Worm (Caenorhabditis elegans): Measurements from ENCODE around the gene ZK1320.5.

The ZK1320.5 gene

DNA sequence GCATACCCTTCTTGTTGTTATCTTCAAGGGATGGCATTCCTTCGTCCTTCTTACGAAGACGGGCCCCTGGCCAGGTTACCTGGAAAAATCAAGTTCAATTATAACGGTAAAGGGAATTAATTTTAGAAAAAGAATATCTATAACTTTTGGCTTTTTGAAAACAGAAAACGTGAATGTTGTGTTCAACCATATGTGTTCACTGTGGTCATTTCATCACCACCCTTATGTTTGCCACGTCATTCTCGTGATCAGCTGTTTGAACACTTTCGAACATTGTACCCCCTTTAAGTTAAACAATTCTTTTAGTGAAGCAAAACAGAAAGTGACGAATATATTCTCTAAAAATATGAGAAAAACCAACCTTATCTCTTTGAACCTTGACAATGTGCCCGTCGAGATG is 46.7 kb downstream of the ZK1320.5 start:
- TF ChIP-seq pha-4 (tag; optimal IDR thresholded peaks at IDR 0.05) (peak; percentile 52), ceh-82 (tag; optimal IDR thresholded peaks at IDR 0.05) (no peak), ama-1 (optimal IDR thresholded peaks at IDR 0.05) (peak; percentile 42), jun-1 (tag; optimal IDR thresholded peaks at IDR 0.05) (no peak), nhr-43 (tag; optimal IDR thresholded peaks at IDR 0.05; ENCODE audit: poor library complexity, severe bottlenecking) (peak; percentile 38)

DNA sequence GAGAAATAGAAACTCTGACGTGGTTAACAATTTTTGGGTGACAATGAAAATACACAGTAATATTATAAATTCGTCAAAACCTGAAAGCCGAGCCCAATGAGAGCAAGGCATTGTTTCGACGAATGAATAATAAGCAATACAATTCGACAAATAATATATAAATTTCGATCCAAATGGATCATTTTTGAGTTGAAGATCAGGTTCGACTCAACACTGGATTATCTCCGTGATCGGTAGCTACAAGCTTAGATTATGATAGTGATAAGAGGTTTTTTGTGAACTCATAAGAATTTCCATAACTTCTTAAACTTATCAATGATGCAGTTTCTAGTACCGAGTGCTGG is 47.6 kb downstream of the ZK1320.5 start:
- TF ChIP-seq R02D3.7 (tag; optimal IDR thresholded peaks at IDR 0.05): peak; percentile 11
- TF ChIP-seq egl-5 (tag; optimal IDR thresholded peaks at IDR 0.05): no peak
- TF ChIP-seq elt-2 (tag; optimal IDR thresholded peaks at IDR 0.05): peak; percentile 10
- no peak for TF ChIP-seq pha-4 (tag; optimal IDR thresholded peaks at IDR 0.05)
- TF ChIP-seq nfya-1 (tag; optimal IDR thresholded peaks at IDR 0.05; ENCODE audit: insufficient read depth): no peak
- TF ChIP-seq ceh-82 (tag; optimal IDR thresholded peaks at IDR 0.05): no peak
- TF ChIP-seq nhr-43 (tag; optimal IDR thresholded peaks at IDR 0.05; ENCODE audit: poor library complexity, severe bottlenecking): peak; percentile 69
- TF ChIP-seq ZK546.5 (tag; optimal IDR thresholded peaks at IDR 0.05): no peak
- TF ChIP-seq pqm-1 (tag; optimal IDR thresholded peaks at IDR 0.05): no peak

DNA sequence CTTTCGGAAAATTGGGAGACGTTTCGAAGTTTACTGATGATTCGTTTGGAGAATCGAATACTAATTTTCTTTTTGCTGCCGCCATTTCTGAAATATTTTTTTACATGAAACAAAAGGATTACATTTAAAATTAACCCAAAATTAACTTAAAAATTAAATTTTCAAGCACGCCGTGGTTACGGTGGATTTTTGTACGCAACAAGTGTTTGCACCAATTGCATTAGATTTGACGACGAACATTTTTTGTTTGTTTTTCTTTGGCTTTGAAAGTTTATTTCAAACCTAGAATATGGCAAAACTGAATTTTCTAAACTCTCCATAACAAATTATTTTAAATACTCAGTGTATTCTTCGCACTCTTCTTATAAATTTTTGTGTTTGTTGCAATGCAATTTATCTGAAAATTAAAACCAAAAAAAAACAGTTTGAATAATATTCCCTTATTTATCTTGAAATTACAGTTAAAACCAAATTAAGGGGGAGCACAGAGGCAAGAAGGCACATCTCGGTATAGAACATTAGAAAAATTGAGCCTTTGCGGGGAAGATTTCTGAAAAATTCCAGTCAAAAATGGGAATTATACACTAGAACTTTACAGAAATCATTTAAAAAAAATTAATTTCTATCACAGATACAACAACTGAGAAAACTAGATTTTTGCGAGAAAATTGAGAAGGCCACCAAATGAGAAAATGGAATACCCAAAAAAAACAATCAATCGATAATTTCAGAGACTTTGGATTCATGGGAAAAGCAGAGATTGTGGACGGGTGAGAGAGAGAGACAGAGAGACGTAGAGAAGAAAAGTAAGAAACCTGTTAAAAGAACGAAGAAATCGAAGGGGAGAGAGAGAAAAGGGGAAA is 48.2 kb downstream of the ZK1320.5 start, which contains the start of gene hal-3:
Gene hal-3, minus strand, starts transcription at position 87 of the 863 bp plus-strand sequence.
- TF ChIP-seq nhr-77 (tag; optimal IDR thresholded peaks at IDR 0.05) (no peak), jun-1 (tag; optimal IDR thresholded peaks at IDR 0.05) (peak; percentile 35), daf-12 (tag; optimal IDR thresholded peaks at IDR 0.05) (peak; percentile 14), zag-1 (tag; optimal IDR thresholded peaks at IDR 0.05) (no peak), sea-2 (GFP tag; optimal IDR thresholded peaks at IDR 0.05) (no peak), elt-2 (tag; optimal IDR thresholded peaks at IDR 0.05) (no peak), lsy-12 (tag; optimal IDR thresholded peaks at IDR 0.05) (no peak), ceh-16 (tag; optimal IDR thresholded peaks at IDR 0.05) (no peak), ceh-28 (tag; optimal IDR thresholded peaks at IDR 0.05) (peak; percentile 74), nfya-1 (tag; optimal IDR thresholded peaks at IDR 0.05; ENCODE audit: insufficient read depth) (peak; percentile 34), ama-1 (optimal IDR thresholded peaks at IDR 0.05) (peak; percentile 41)

DNA sequence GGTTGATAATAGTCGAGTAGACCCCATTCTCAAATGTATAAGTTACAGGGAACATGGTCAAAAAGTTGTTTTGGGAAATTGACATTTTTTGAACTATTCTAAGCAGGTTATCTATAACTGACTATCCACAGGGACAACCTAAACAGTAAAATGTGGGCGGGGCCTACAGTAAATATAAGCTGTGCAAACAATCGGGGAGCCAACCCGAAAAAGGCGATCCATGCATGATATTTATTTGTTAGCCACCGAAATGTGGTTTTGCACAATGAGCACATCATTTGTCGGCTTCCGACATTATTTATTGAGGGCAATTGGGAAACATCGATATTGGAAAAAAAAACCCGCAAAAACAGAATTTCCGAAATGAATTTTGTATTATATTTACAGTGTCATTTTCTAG is 50.7 kb downstream of the ZK1320.5 start, which contains the start of gene hlh-6:
Gene hlh-6, minus strand, starts transcription at position 101 of the 400 bp plus-strand sequence.
- TF ChIP-seq ceh-9 (tag; optimal IDR thresholded peaks at IDR 0.05) (no peak), nhr-43 (tag; optimal IDR thresholded peaks at IDR 0.05; ENCODE audit: poor library complexity, severe bottlenecking) (no peak), nhr-23 (tag; optimal IDR thresholded peaks at IDR 0.05) (no peak)

Measured in whole organism, L3 larva.